Worm (Caenorhabditis elegans): ENCODE results near the gene C05B5.4.

DNA sequence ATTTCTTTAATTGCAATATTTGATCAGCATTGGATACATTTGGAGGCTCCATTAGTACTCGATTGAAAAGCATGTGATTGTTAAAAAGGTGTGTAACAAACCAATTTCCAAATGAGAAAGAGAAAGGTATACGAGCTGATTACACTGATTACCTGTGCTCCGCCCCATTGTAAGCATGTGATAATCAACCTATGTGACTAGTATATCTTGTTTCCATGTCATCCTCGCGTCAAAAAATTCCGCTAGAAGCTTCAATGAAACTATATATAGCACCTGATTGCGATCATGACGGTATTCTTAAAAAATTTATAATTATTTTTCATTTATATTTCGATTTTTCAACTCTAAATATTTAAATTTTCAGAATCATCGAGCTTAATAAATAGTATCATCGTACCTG, 36.9 kb downstream of the C05B5.4 start, which contains the start of gene M04D8.4:
- TF ChIP-seq ztf-11 (tag; optimal IDR thresholded peaks at IDR 0.05) (no peak), elt-3 (tag; optimal IDR thresholded peaks at IDR 0.05) (no peak), unc-39 (tag; optimal IDR thresholded peaks at IDR 0.05) (no peak), ham-2 (GFP tag; optimal IDR thresholded peaks at IDR 0.05) (no peak), nhr-28 (tag; optimal IDR thresholded peaks at IDR 0.05) (no peak), flh-1 (GFP tag; optimal IDR thresholded peaks at IDR 0.05) (no peak), unc-62 (GFP tag; optimal IDR thresholded peaks at IDR 0.05) (no peak), elt-1 (tag; optimal IDR thresholded peaks at IDR 0.05; ENCODE audit: borderline replicate concordance, insufficient read depth) (no peak), ces-1 (GFP tag; optimal IDR thresholded peaks at IDR 0.05) (no peak), snpc-4 (tag; optimal IDR thresholded peaks at IDR 0.05) (no peak)
